Fruit fly (Drosophila melanogaster): Measurements from ENCODE around the gene CG32109.

The CG32109 gene

dm6 chr3L:12792933-12793448, 47.8 kb downstream of the CG32109 start (continued):
- TF ChIP-seq dan (GFP tag; IDR thresholded peaks at IDR 0.05) = no peak
- no peak for TF ChIP-seq toy (GFP tag; IDR thresholded peaks at IDR 0.05)
- TF ChIP-seq CG14014 (GFP tag; IDR thresholded peaks at IDR 0.05) = 0 out of 2 replicates have a peak, but pooled peaks have one; percentile 48
- TF ChIP-seq CG8478 (optimal IDR thresholded peaks at IDR 0.05) = no peak
- TF ChIP-seq Usf (GFP tag; optimal IDR thresholded peaks at IDR 0.05) = peak; percentile 12
- TF ChIP-seq CG31388 (GFP tag; optimal IDR thresholded peaks at IDR 0.05) = no peak
- no peak for TF ChIP-seq CG2129 (GFP tag; IDR thresholded peaks at IDR 0.05; ENCODE audit: partially characterized antibody)
- peak; percentile 15 for TF ChIP-seq CG15011 (GFP tag; optimal IDR thresholded peaks at IDR 0.05)
- TF ChIP-seq BtbVII (GFP tag; optimal IDR thresholded peaks at IDR 0.05) = peak; percentile 20
- peak; percentile 24 for TF ChIP-seq Mad (GFP tag; optimal IDR thresholded peaks at IDR 0.05)
- TF ChIP-seq CG2120 (GFP tag; optimal IDR thresholded peaks at IDR 0.05) = peak; percentile 73
- no peak for TF ChIP-seq CG6175 (GFP tag; IDR thresholded peaks at IDR 0.05)
- TF ChIP-seq mam (GFP tag; optimal IDR thresholded peaks at IDR 0.05) = peak; percentile 32
- TF ChIP-seq gro (GFP tag; optimal IDR thresholded peaks at IDR 0.05) = no peak
- TF ChIP-seq CG17359 (tag; optimal IDR thresholded peaks at IDR 0.05) = peak; percentile 69
- no peak for TF ChIP-seq BEAF-32 (GFP tag; optimal IDR thresholded peaks at IDR 0.05)
- TF ChIP-seq CG14710 (tag; optimal IDR thresholded peaks at IDR 0.05) = peak; percentile 47
- TF ChIP-seq insv (GFP tag; optimal IDR thresholded peaks at IDR 0.05) = no peak
- no peak; the same call in 1 of the 2 replicates for TF ChIP-seq H2.0 (GFP tag; IDR thresholded peaks at IDR 0.05)
- no peak for TF ChIP-seq CG34224 (GFP tag; IDR thresholded peaks at IDR 0.05; ENCODE audit: partially characterized antibody)
- no peak for TF ChIP-seq CG33213 (GFP tag; optimal IDR thresholded peaks at IDR 0.05)
- no peak for TF ChIP-seq CG17612 (GFP tag; IDR thresholded peaks at IDR 0.05)
- no peak for TF ChIP-seq Kr (GFP tag; optimal IDR thresholded peaks at IDR 0.05)
- peak; percentile 59 for TF ChIP-seq Oli (tag; optimal IDR thresholded peaks at IDR 0.05)
- peak; percentile 96 for TF ChIP-seq Blimp-1 (GFP tag; optimal IDR thresholded peaks at IDR 0.05)
- TF ChIP-seq CG15514 (GFP tag; optimal IDR thresholded peaks at IDR 0.05) = peak; percentile 6
- TF ChIP-seq D19A (tag; optimal IDR thresholded peaks at IDR 0.05) = peak; percentile 62
- no peak for TF ChIP-seq repo (GFP tag; optimal IDR thresholded peaks at IDR 0.05)
- TF ChIP-seq wdn (GFP tag; IDR thresholded peaks at IDR 0.05) = 0 out of 2 replicates have a peak, but pooled peaks have one; percentile 9
- TF ChIP-seq cwo (GFP tag; optimal IDR thresholded peaks at IDR 0.05) = peak; percentile 66
- TF ChIP-seq sc (optimal IDR thresholded peaks at IDR 0.05) = no peak
- TF ChIP-seq sc (GFP tag; optimal IDR thresholded peaks at IDR 0.05) = no peak
- no peak for TF ChIP-seq H15 (GFP tag; IDR thresholded peaks at IDR 0.05)
- TF ChIP-seq ase (GFP tag; IDR thresholded peaks at IDR 0.05) = no peak
- TF ChIP-seq CG13624 (GFP tag; optimal IDR thresholded peaks at IDR 0.05) = peak; percentile 60
- no peak for TF ChIP-seq Mes4 (GFP tag; optimal IDR thresholded peaks at IDR 0.05)
- TF ChIP-seq CG16779 (GFP tag; IDR thresholded peaks at IDR 0.05) = no peak
- 0 out of 2 replicates have a peak, but pooled peaks have one; percentile 31 for TF ChIP-seq al (GFP tag; IDR thresholded peaks at IDR 0.05)
- no peak for TF ChIP-seq CG11247 (GFP tag; IDR thresholded peaks at IDR 0.05)
- TF ChIP-seq D (optimal IDR thresholded peaks at IDR 0.05) = no peak
- peak; percentile 8 for TF ChIP-seq D (GFP tag; optimal IDR thresholded peaks at IDR 0.05)
- TF ChIP-seq sens (GFP tag) = peak; percentile 81
- TF ChIP-seq ind (GFP tag; optimal IDR thresholded peaks at IDR 0.05) = peak; percentile 63
- TF ChIP-seq lab (GFP tag; optimal IDR thresholded peaks at IDR 0.05) = peak; percentile 66
- TF ChIP-seq CG15269 (tag; optimal IDR thresholded peaks at IDR 0.05) = peak; percentile 86
- peak; percentile 41 for TF ChIP-seq CG15601 (tag; optimal IDR thresholded peaks at IDR 0.05)
- TF ChIP-seq slou (GFP tag; optimal IDR thresholded peaks at IDR 0.05) = no peak
- TF ChIP-seq nerfin-2 (GFP tag; IDR thresholded peaks at IDR 0.05; ENCODE audit: partially characterized antibody) = no peak
- 0 out of 2 replicates have a peak, but pooled peaks have one; percentile 10 for TF ChIP-seq CG31224 (GFP tag; IDR thresholded peaks at IDR 0.05)
- no peak for TF ChIP-seq danr (GFP tag; IDR thresholded peaks at IDR 0.05)
- no peak for TF ChIP-seq Deaf1 (tag; optimal IDR thresholded peaks at IDR 0.05)
- no peak for TF ChIP-seq Ets97D (GFP tag; optimal IDR thresholded peaks at IDR 0.05)
